Fruit fly (Drosophila melanogaster) whole organism, embryonic: ENCODE results near the gene Jhbp13.

Experiments used
- onecut ChIP-seq: fragments of 200-800 bp; sonication (Bioruptor generic); IDR thresholded peaks from 2 replicates; pipeline ENCODE4 v1.3.6; 2022; ENCODE audit warnings: missing biosample characterization, missing genetic modification characterization
- otp ChIP-seq: fragments of 200-800 bp; sonication (Bioruptor generic); IDR thresholded peaks from 3 replicates; pipeline ENCODE4, ENCODE4 v1.3.6; 2022; ENCODE audit warnings: missing biosample characterization, missing genetic modification characterization

DNA sequence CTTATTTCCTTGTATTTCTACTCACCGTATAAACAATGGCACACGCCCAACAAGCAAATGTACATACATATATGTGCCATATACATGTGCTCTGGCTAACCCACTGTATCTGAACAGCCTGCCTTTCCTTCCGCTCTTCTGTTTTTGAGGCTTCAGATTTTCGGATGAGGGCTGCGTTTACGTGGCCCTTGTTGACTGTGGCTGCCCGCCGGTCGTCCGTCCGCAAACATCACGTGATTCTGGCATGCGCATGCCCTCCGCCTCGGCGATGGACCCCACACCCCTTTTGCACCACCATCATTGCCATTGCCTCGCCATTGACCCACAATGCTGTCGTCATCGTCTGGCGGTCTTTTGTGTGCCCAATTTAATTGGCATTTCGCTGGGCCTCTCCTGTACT lies 34.5 kb upstream of the Jhbp13 start:
- TF ChIP-seq otp (GFP tag; lab: Robert Waterston, UW) (peak; percentile 60; the same call in 1 of the 3 replicates), onecut (GFP tag; lab: Robert Waterston, UW) (peak; percentile 54)
